Worm (Caenorhabditis elegans): ENCODE data around the gene Y38E10A.33.

Gene Y38E10A.33

ce11 chrII:12677975-12678866 lies 1.2 kb downstream of the Y38E10A.33 start (continued):
- TF ChIP-seq Y5F2A.4 (GFP tag; optimal IDR thresholded peaks at IDR 0.05) (peak; percentile 32), cey-2 (tag; optimal IDR thresholded peaks at IDR 0.05; ENCODE audit: borderline replicate concordance, insufficient read depth) (no peak), hlh-11 (tag; optimal IDR thresholded peaks at IDR 0.05) (peak; percentile 49), unc-62 (GFP tag; optimal IDR thresholded peaks at IDR 0.05 in 1 of 2) (no peak), unc-62 (tag; optimal IDR thresholded peaks at IDR 0.05) (no peak), php-3 (GFP tag; IDR thresholded peaks at IDR 0.05) (0 out of 2 replicates have a peak, but pooled peaks have one; percentile 54), lin-38 (GFP tag; IDR thresholded peaks at IDR 0.05) (peak; percentile 97), fkh-10 (GFP tag; optimal IDR thresholded peaks at IDR 0.05) (peak; percentile 56), mdl-1 (tag; optimal IDR thresholded peaks at IDR 0.05) (no peak), nhr-25 (tag; optimal IDR thresholded peaks at IDR 0.05; ENCODE audit: borderline replicate concordance, insufficient read depth) (no peak), F10B5.3 (tag; optimal IDR thresholded peaks at IDR 0.05) (peak; percentile 64), lsy-2 (tag; optimal IDR thresholded peaks at IDR 0.05) (peak in 1 of 2 experiments; percentile 88), D1046.2 (GFP tag; IDR thresholded peaks at IDR 0.05) (peak; percentile 72; the same call in 1 of the 2 replicates), nhr-237 (tag; optimal IDR thresholded peaks at IDR 0.05) (no peak), F26F4.8 (GFP tag; conservative IDR thresholded peaks at IDR 0.05) (peak; percentile 79; the same call in 1 of the 2 replicates), spr-3 (GFP tag; optimal IDR thresholded peaks at IDR 0.05) (peak; percentile 85), jun-1 (tag; optimal IDR thresholded peaks at IDR 0.05) (no peak), nhr-41 (GFP tag; IDR thresholded peaks at IDR 0.05) (no peak), fos-1 (tag; optimal IDR thresholded peaks at IDR 0.05) (no peak), ctbp-1 (GFP tag; IDR thresholded peaks at IDR 0.05) (peak; percentile 46; the same call in 1 of the 2 replicates), pqm-1 (tag; optimal IDR thresholded peaks at IDR 0.05) (no peak), spr-1 (tag; optimal IDR thresholded peaks at IDR 0.05) (peak; percentile 81), ama-1 (optimal IDR thresholded peaks at IDR 0.05) (no peak), nhr-11 (tag; optimal IDR thresholded peaks at IDR 0.05) (peak; percentile 53), skn-1 (tag; optimal IDR thresholded peaks at IDR 0.05) (no peak), dpl-1 (GFP tag; optimal IDR thresholded peaks at IDR 0.05) (peak; percentile 84), ztf-7 (tag; optimal IDR thresholded peaks at IDR 0.05) (peak; percentile 59), snpc-1.2 (GFP tag; IDR thresholded peaks at IDR 0.05) (peak; percentile 74; the same call in 1 of the 2 replicates), ceh-28 (tag; optimal IDR thresholded peaks at IDR 0.05) (peak; percentile 66), T26A8.4 (GFP tag; IDR thresholded peaks at IDR 0.05) (0 out of 2 replicates have a peak, but pooled peaks have one; percentile 60), zfp-2 (tag; optimal IDR thresholded peaks at IDR 0.05) (peak; percentile 31), ztf-11 (tag; optimal IDR thresholded peaks at IDR 0.05) (no peak), lin-1 (GFP tag; IDR thresholded peaks at IDR 0.05) (0 out of 2 replicates have a peak, but pooled peaks have one; percentile 24), Y75B8A.6 (GFP tag; IDR thresholded peaks at IDR 0.05) (0 out of 2 replicates have a peak, but pooled peaks have one; percentile 81), unc-39 (tag; optimal IDR thresholded peaks at IDR 0.05) (no peak), madf-5 (GFP tag; IDR thresholded peaks at IDR 0.05) (peak; percentile 38 to 71; a peak in 1 of 4 replicates), dve-1 (tag; optimal IDR thresholded peaks at IDR 0.05; ENCODE audit: insufficient read depth) (peak; percentile 67), nhr-76 (tag; optimal IDR thresholded peaks at IDR 0.05) (peak; percentile 10), daf-8 (GFP tag; IDR thresholded peaks at IDR 0.05) (no peak), lir-3 (tag; optimal IDR thresholded peaks at IDR 0.05) (peak; percentile 58), nhr-77 (tag; optimal IDR thresholded peaks at IDR 0.05) (peak; percentile 30), ceh-82 (tag; optimal IDR thresholded peaks at IDR 0.05) (no peak), duxl-1 (tag; optimal IDR thresholded peaks at IDR 0.05; ENCODE audit: poor library complexity) (peak; percentile 63), lin-13 (GFP tag; optimal IDR thresholded peaks at IDR 0.05) (no peak), ceh-44 (GFP tag; IDR thresholded peaks at IDR 0.05) (no peak; the same call in 1 of the 2 replicates), rbr-2 (tag; optimal IDR thresholded peaks at IDR 0.05) (peak; percentile 66), snpc-4 (tag; optimal IDR thresholded peaks at IDR 0.05) (no peak), vab-7 (GFP tag; IDR thresholded peaks at IDR 0.05) (peak; percentile 67), aly-2 (tag; optimal IDR thresholded peaks at IDR 0.05) (no peak)

Data from whole organism, L4 larva.